Fruit fly (Drosophila melanogaster): ENCODE data around the gene armi.

armi gene

dm6 chr3L:3441763-3442673 lies 19.1 kb upstream of the armi start (continued):
- TF ChIP-seq Hr39 (GFP tag; optimal IDR thresholded peaks at IDR 0.05) (peak; percentile 36), pdm3 (GFP tag; optimal IDR thresholded peaks at IDR 0.05) (peak; percentile 35), fd59A (GFP tag; optimal IDR thresholded peaks at IDR 0.05) (peak; percentile 58), salr (GFP tag; optimal IDR thresholded peaks at IDR 0.05) (peak in 1 of 2 experiments; percentile 25), Eip75B (GFP tag; optimal IDR thresholded peaks at IDR 0.05) (peak; percentile 39), CG6808 (GFP tag; optimal IDR thresholded peaks at IDR 0.05) (peak; percentile 66), spab (GFP tag; optimal IDR thresholded peaks at IDR 0.05) (peak; percentile 59), dac (GFP tag; optimal IDR thresholded peaks at IDR 0.05) (no peak), Sox14 (GFP tag; optimal IDR thresholded peaks at IDR 0.05) (peak; percentile 49), CG10669 (GFP tag; optimal IDR thresholded peaks at IDR 0.05) (peak; percentile 72), dsx (GFP tag; optimal IDR thresholded peaks at IDR 0.05; ENCODE audit: poor library complexity, severe bottlenecking) (peak; percentile 71)

- TF ChIP-seq Smox (GFP tag; optimal IDR thresholded peaks at IDR 0.05) (no peak), CG4318 (GFP tag; optimal IDR thresholded peaks at IDR 0.05) (no peak), CG8319 (GFP tag; optimal IDR thresholded peaks at IDR 0.05) (no peak), Lpt (GFP tag; optimal IDR thresholded peaks at IDR 0.05) (no peak), vri (GFP tag; optimal IDR thresholded peaks at IDR 0.05) (peak; percentile 59), CG3919 (GFP tag; optimal IDR thresholded peaks at IDR 0.05) (peak; percentile 56), CG6808 (GFP tag; optimal IDR thresholded peaks at IDR 0.05) (peak; percentile 41), esn (GFP tag; optimal IDR thresholded peaks at IDR 0.05) (no peak), Hr4 (GFP tag; optimal IDR thresholded peaks at IDR 0.05) (peak; percentile 20), Sox15 (GFP tag; optimal IDR thresholded peaks at IDR 0.05) (no peak), fkh (GFP tag; optimal IDR thresholded peaks at IDR 0.05) (peak; percentile 23), Gug (GFP tag; IDR thresholded peaks at IDR 0.05) (peak; percentile 36; the same call in 1 of the 2 replicates), pdm3 (GFP tag; optimal IDR thresholded peaks at IDR 0.05) (peak; percentile 10), acj6 (GFP tag; optimal IDR thresholded peaks at IDR 0.05) (no peak), CG10631 (GFP tag; optimal IDR thresholded peaks at IDR 0.05) (peak; percentile 42), Blimp-1 (GFP tag; optimal IDR thresholded peaks at IDR 0.05) (no peak), svp (GFP tag) (peak; percentile 42), lz (GFP tag; optimal IDR thresholded peaks at IDR 0.05) (no peak), Eip93F (GFP tag; optimal IDR thresholded peaks at IDR 0.05) (no peak), OdsH (GFP tag; optimal IDR thresholded peaks at IDR 0.05) (no peak), CG3032 (tag; optimal IDR thresholded peaks at IDR 0.05) (peak; percentile 51), CG11902 (GFP tag; optimal IDR thresholded peaks at IDR 0.05) (no peak), net (GFP tag; optimal IDR thresholded peaks at IDR 0.05) (no peak), CG9139 (GFP tag; optimal IDR thresholded peaks at IDR 0.05) (no peak), CG15336 (GFP tag; IDR thresholded peaks at IDR 0.05) (peak; percentile 15; the same call in 1 of the 2 replicates), CG11762 (GFP tag; optimal IDR thresholded peaks at IDR 0.05; ENCODE audit: insufficient read depth) (no peak), CG6792 (GFP tag; optimal IDR thresholded peaks at IDR 0.05) (no peak), Ets21C (GFP tag; optimal IDR thresholded peaks at IDR 0.05) (no peak), CG8632 (GFP tag; optimal IDR thresholded peaks at IDR 0.05) (no peak), Hr39 (GFP tag; optimal IDR thresholded peaks at IDR 0.05) (no peak), fd59A (GFP tag; optimal IDR thresholded peaks at IDR 0.05) (peak; percentile 22), CG10669 (GFP tag; optimal IDR thresholded peaks at IDR 0.05) (peak; percentile 35), Sox102F (GFP tag; optimal IDR thresholded peaks at IDR 0.05) (no peak), CG34406 (GFP tag; optimal IDR thresholded peaks at IDR 0.05) (no peak), CG6854 (GFP tag; optimal IDR thresholded peaks at IDR 0.05) (no peak), Hr38 (GFP tag; optimal IDR thresholded peaks at IDR 0.05) (no peak), Met (GFP tag; optimal IDR thresholded peaks at IDR 0.05) (no peak), ss (GFP tag; optimal IDR thresholded peaks at IDR 0.05) (peak; percentile 0 to 3), CG32006 (GFP tag; optimal IDR thresholded peaks at IDR 0.05) (peak; percentile 3)
Observed at dm6 chr3L:3442751-3443524, 18.2 kb upstream of the armi start.
